Fruit fly (Drosophila melanogaster): ENCODE results near the gene CG8051.

Gene CG8051

DNA sequence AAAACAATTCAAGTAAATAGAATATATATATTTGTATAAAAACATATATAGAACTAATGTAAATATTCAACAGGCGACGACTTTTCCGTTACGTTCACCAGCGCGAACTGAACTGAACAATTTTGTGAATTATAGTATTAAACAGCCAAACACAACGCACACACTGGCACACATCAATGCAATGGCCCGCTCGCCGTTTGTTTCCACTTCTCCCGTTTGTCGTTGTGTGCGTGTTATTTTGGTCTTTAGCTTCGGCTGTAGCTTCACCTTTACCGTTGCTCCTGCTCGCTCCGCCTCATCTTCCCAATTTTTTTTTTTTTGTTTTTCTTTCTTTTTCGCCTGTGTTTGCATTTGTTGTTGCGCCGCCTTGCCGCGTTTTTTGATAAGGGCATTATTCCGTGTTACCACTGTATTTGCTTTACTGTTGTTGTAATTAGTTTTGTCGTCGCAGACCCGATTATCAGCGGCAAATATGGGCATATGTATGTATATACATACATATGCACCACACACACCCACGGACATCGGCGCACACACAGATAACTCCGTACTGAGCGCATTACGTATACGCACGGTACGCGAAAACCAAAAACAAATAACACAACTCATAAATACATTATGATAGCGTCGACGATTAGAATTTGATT lies at the start of gene CG8051:
TSS of gene CG8051 (minus strand) at position 116 of the 647 bp plus-strand sequence.
- TF ChIP-seq noc (tag; optimal IDR thresholded peaks at IDR 0.05), result peak; percentile 67

DNA sequence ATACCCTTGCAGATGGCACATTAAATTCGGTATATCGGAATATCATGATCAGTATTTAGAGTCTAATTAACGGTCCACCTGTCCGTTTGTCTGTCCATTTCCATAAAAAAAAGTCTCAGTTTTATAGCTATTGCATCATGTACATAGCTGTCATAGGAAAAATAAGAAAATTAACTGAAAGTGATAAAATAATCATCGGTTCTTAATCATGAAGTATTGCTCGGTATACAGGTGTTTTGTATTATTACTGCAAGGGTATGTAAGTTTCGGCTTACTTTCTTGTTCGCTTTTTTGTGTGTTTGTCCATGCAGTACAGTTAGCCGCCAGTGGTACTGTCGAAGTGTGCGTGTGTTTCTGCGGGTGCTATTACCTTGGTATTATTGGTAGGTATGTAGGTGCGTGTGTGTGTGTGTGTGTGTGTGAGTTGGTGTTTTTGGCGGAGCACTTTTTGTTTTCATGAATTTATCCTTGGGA lies 46.9 kb upstream of the CG8051 start:
- peak; percentile 66 for TF ChIP-seq noc (tag; optimal IDR thresholded peaks at IDR 0.05)

DNA sequence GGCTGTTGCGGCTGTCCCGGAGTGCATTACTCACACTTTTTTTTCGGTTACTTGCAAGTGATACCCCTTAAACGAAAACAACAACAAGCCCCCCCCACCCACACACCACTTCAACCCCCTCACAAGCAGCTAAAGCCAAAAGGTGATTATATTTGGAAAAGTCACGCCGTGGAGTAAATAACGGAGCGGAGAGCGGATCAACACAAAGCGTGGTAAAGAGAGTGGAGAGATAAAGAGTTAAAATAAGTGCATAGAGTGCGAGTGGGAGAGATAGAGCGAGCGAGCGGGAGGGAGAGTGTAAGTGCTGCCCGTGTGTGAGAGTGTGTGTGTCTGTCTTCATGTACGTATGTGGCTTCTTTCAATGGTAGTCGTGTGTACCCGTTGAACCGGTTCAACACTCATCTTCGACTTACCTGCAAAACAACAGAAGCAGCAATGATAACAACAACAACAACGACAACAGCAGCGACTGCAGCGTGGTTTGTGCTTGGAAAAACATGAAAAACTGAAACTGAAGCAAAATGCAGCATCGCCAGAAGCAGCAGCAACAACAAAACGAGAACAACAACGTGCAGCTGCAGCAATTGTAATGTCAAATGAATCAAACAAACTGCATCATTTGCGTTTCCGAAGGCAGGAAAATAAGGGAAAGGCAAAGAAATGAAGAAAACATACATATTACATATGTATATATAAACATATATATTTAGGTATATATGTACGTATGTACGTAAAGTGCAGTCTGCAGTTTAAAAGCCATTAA lies 45.9 kb upstream of the CG8051 start:
- no peak for TF ChIP-seq noc (tag; optimal IDR thresholded peaks at IDR 0.05)

DNA sequence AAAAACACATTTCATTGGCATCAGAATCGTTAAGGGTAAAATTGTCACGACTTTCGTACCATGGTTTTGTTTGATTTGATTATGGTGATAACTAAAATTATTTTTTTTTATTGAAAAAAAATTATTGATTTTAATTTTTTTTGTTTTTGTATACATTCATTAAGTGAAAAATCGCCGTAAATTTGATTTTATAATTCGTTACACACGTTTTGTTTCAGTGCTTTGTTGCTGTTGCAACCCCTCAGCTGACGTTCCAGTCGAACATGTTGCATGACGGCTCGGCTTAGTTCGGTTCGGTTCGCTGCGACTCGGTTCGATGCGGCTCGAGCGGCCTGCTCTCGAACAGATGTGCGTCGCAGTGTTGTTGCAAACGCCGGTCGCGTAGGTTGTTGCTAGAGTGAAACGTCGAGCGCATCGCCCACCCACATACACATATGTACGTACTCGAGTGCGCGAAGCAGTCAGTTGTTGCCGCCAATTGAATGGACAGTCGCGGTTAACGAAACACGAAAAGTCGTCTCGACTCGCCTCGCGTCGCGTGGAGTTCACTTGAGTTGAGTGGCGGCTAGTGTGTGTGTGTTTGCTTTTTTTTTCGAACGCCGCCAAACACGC lies 45.2 kb upstream of the CG8051 start, which contains the start of gene kek5:
TSS of gene kek5 (plus strand) at position 352 of the 612 bp plus-strand sequence.
- TF ChIP-seq noc (tag; optimal IDR thresholded peaks at IDR 0.05), result no peak

DNA sequence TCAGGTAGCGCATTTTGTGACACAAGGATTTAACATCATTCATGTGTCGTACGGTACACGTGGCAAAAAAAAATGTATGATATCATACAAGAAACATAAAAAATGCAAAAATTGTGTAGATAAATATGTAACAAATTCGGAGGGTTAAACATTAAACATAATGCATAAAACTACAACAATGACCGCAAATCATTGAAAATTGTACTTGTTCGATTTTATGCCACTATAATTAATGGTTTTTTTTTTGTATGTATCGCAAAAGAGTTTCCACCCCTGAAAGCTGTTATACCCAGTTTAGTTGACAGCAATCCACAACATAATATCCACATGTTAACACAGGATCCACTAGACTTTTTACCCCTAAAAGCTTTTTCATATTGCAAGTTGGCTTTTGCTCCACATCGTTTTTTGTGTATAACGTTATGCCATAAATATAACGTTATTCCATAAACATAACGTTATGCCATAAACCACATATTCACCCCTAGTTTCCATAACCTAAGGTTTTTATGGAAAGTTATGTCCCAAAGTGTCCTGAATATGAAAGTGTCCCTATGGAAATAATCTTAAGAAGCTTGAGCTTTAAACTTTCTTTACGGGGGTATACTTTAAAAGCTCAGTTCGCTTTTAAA lies 41.2 kb upstream of the CG8051 start:
- no peak for TF ChIP-seq noc (tag; optimal IDR thresholded peaks at IDR 0.05)

DNA sequence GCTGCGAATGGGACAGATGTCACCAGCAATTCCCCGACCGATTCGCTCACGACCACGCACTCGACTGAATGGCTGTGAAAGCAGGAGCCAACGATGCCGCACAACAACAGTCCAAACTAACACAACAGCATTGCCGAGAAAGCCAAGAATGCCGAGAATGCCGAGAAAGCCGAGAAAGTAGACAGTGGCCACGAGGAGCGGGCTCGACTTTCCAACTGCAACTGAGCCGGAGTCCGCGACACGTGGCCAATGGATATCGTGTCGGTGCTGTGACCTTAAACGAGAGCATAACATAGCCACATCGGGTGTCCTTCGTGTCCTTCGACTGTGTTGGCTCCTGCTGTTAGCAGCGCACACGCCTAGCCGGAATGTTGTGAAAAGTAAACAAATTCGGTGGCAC lies 40.5 kb upstream of the CG8051 start, which contains the start of gene nAChRalpha7:
TSS of gene nAChRalpha7 (minus strand) at position 226 of the 400 bp plus-strand sequence.
- TF ChIP-seq noc (tag; optimal IDR thresholded peaks at IDR 0.05), result no peak

DNA sequence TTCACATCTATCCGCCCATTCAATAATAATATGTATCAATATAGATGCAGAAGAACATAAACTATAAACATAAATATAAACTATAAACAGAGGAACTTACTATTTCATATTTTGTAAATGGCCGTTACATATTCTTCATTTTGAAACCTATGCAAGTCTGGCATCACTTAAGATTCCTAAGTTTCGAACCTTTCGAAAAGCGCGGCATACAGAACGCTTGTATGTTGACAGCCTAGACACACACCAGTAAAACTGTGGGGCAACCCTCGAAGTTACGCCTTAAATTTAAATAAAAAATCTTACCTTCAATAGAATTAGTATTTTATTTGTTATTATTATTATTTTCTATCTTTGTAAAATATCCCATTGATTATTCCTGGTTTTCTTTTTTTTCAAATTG lies 19.0 kb upstream of the CG8051 start:
- no peak for TF ChIP-seq noc (tag; optimal IDR thresholded peaks at IDR 0.05)

DNA sequence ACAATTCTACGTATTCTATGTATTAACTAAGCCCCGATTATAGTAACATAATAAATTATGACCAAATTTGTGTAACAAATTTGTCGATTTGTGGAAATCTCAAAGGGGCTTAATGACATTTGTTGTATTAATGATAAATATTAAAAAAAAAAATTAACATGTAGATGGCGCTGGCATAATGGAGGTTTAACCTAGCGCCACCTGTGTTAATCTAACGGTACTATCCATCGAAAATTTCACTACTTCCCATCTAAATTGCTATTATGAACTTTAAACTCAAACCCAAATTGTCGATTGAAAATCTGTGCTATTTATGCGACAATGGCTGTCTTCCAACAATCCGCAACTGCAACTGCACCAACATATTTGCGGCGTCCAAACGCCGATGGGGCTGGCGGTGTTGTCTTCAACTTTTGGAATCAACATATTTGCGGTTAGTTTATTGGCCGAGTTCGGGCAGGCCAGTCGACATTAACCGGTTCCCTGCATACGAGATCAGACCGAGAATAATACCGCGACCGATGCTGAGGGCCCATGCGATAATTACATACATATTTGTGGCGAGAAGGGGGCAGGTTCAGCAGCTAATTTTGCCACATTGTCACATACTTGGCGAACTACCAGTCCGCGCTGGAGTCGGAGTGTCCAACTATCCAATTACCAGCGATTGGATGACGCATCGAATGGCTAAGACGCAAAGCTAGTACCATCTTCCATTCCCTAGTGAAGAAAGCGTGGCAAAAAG lies 18.2 kb upstream of the CG8051 start:
- TF ChIP-seq noc (tag; optimal IDR thresholded peaks at IDR 0.05), result no peak

DNA sequence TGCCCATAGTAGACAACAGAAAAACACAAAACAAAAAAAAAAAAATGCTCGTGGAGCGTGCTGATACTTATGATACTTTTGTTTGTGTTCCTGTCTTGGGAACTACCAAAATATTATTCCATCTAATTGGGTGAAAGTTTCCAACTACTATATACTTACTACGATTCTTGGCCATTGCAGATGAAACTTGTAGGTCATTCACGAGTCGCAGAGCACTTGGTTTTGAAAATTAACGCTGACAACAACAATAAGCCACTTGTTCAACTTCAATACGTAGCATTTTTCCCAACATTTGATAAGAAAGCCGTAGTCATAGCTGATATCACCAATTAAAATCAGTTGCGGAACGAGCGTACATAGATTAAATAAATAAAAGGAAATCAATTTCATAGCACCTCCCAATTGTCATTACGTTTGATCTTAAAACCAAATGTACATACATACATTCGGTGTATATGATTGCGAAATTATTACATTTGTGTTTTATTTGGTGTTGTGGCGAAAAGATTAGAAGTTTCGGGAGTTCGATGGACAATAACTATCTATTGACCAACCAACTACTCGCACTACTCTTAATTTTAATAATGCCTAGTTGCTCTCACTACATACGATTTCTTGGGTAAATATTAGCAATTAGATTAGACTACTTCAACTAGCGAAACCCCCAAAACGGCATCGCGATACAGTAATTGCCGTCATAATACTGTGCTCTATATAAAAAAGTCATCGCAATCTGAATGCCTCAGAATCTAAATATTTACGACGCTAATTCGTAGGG lies 17.0 kb upstream of the CG8051 start:
- peak; percentile 28 for TF ChIP-seq noc (tag; optimal IDR thresholded peaks at IDR 0.05)

DNA sequence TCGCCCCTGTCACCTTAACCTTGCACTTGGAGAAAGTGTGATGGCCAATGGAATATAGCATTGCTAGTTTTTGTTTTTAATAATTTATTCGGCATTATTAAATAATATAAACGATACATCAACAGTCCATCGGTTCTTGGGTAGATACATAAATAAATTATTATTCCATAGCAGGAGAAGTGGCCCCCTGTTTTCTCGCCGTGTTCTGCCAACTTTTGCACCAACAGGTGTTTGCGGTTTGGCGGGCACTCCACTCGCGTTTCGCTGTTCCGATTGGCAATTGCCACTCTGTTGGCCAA lies 16.1 kb upstream of the CG8051 start:
- TF ChIP-seq noc (tag; optimal IDR thresholded peaks at IDR 0.05), result peak; percentile 96

DNA sequence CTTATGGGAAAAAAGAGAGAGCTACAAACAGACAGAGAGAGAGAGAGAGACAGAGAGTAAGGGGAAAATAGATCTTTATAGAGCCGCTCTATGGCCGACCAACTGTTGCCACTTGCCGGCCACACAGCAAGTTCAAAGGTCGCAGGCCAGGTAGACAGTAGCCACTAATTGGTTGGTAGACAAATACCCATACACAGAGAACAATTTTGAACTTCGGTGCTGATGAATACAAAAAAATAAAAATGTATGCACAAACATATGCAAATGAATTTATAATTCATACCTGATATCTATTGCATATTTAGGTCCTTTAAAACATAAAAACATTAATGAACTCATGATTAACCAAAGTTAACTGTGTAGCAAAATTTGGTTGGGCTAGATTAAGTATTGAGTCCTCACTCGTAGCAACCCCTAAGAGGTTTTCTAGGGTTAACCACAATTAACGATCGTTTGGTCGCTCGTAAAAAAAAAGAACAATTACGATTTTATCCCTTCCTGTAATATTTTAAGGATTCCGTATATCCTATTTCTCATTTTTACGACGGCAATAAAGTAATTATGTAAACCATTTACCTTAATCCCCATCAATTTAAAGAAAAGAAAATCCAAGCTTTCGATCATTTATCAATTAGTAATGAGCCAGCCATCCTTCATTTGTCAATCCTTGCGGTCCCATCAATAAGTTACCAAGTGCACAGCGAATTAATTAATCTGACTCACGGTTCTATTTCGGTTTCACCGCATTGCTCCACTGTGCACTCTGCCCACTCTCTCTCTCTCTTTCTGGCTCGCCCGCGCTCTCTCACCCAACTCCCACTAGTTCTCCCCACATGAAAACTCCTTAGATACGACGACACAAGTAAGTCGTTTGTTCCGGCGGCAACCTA lies 15.5 kb upstream of the CG8051 start:
- no peak for TF ChIP-seq noc (tag; optimal IDR thresholded peaks at IDR 0.05)

DNA sequence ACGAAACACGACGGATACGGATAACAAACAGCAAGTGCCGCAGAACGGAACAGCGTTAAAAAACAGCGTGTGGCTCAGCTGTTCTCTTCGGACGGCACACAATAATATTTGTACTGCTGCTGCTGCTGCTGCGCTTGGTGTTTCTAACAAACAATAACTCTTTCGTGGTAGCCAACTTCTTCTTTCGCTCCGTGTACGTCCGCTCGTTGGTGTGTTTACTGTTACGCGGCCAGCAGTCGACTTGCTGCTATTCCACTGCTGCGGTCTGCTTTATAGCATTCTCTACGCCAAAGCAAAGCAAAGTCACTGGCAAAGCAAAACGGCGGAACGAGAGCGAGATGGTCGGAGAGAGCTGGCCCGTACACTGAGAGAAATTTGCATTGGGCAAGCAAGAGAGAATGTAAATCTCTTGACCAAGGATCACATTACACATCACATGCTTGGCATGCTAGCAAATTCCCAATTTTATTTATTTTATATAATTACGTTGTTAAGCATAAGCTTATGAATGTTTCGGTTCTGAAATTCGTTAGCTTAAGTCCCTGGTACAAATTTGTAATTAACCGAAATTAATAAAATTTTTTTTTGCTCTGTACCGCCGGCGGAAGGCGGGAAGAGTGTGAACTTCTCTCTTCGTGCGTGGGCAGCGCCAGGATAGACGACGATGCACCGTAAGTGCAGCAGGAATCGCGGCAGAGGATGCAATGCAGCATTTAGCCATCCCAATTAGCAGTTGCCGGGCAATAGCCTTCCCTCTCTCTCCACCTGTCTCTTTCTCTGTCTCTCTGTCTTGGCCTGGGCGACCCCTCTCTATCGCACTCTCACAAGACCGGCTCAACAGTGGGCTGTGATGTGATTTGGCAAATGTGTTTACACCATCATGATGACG lies 14.3 kb upstream of the CG8051 start, which contains the start of gene out:
TSS of gene out (minus strand) at position 287 of the 889 bp plus-strand sequence.
- TF ChIP-seq noc (tag; optimal IDR thresholded peaks at IDR 0.05), result peak; percentile 92

DNA sequence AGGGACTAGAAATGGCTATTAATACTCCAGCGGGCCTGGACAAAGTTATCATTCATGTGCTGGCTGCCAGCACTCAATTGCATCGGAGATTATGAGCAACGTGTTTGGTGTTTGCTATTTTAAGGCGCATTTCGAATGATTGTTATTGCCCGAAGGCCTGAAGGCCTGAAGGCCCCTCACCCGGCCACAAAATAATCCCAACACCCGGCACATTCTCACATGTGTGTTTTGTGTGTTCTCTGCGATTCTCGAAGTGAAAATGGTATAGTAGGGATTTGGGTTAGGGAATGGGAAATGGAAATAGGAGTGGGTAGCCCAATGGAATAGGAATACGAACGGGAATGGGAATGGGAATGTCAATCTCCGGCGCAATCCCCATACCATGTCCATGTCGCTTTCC lies 11.2 kb upstream of the CG8051 start:
- TF ChIP-seq noc (tag; optimal IDR thresholded peaks at IDR 0.05), result no peak
